Fruit fly (Drosophila melanogaster): ENCODE results near the gene CG32037.

The CG32037 gene

dm6 chr3L:9468261-9468890, 23.6 kb downstream of the CG32037 start (continued):
- TF ChIP-seq zen2 (GFP tag; IDR thresholded peaks at IDR 0.05; ENCODE audit: partially characterized antibody) (no peak), HLH54F (GFP tag; optimal IDR thresholded peaks at IDR 0.05) (no peak), Fer1 (GFP tag; optimal IDR thresholded peaks at IDR 0.05) (peak; percentile 44), cato (GFP tag; optimal IDR thresholded peaks at IDR 0.05; ENCODE audit: borderline replicate concordance) (no peak), tio (GFP tag; optimal IDR thresholded peaks at IDR 0.05) (peak; percentile 40), Blimp-1 (GFP tag; optimal IDR thresholded peaks at IDR 0.05) (peak; percentile 26), sisA (GFP tag; IDR thresholded peaks at IDR 0.05) (no peak), CG7357 (GFP tag; IDR thresholded peaks at IDR 0.05) (no peak), Doc2 (GFP tag; IDR thresholded peaks at IDR 0.05) (no peak), CG4730 (GFP tag; IDR thresholded peaks at IDR 0.05) (no peak), Lim3 (GFP tag; IDR thresholded peaks at IDR 0.05) (no peak), CG30431 (GFP tag; optimal IDR thresholded peaks at IDR 0.05) (no peak), otp (GFP tag; IDR thresholded peaks at IDR 0.05) (no peak), Elba2 (GFP tag; optimal IDR thresholded peaks at IDR 0.05) (no peak), sd (tag; optimal IDR thresholded peaks at IDR 0.05) (no peak), CG15011 (GFP tag; optimal IDR thresholded peaks at IDR 0.05) (peak; percentile 14), mld (GFP tag; IDR thresholded peaks at IDR 0.05; ENCODE audit: partially characterized antibody) (no peak), psq (GFP tag; optimal IDR thresholded peaks at IDR 0.05) (no peak), CG10147 (GFP tag; optimal IDR thresholded peaks at IDR 0.05) (no peak), CG4707 (GFP tag; optimal IDR thresholded peaks at IDR 0.05) (no peak), CG13296 (GFP tag; optimal IDR thresholded peaks at IDR 0.05) (no peak), CG11398 (GFP tag; optimal IDR thresholded peaks at IDR 0.05) (no peak), Trl (optimal IDR thresholded peaks at IDR 0.05) (no peak), Trl (GFP tag; optimal IDR thresholded peaks at IDR 0.05) (no peak), ara (GFP tag; IDR thresholded peaks at IDR 0.05) (no peak), az2 (GFP tag; optimal IDR thresholded peaks at IDR 0.05) (no peak), CG18011 (GFP tag; optimal IDR thresholded peaks at IDR 0.05) (no peak), Abd-B (GFP tag; optimal IDR thresholded peaks at IDR 0.05) (no peak), pan (optimal IDR thresholded peaks at IDR 0.05) (no peak), pan (GFP tag; optimal IDR thresholded peaks at IDR 0.05 in 1 of 2, IDR thresholded peaks at IDR 0.05 in 1 of 2) (no peak), Eip74EF (GFP tag; optimal IDR thresholded peaks at IDR 0.05) (peak in 1 of 2 experiments; percentile 17), CG10274 (GFP tag; optimal IDR thresholded peaks at IDR 0.05) (no peak), CG16813 (GFP tag; IDR thresholded peaks at IDR 0.05; ENCODE audit: partially characterized antibody) (no peak), Jarid2 (GFP tag; optimal IDR thresholded peaks at IDR 0.05) (peak; percentile 11), nmo (GFP tag; optimal IDR thresholded peaks at IDR 0.05) (peak; percentile 38), CG17359 (tag; optimal IDR thresholded peaks at IDR 0.05) (peak; percentile 16), CG2199 (GFP tag; IDR thresholded peaks at IDR 0.05) (no peak), phol (tag; optimal IDR thresholded peaks at IDR 0.05) (peak; percentile 59), CG3281 (GFP tag; optimal IDR thresholded peaks at IDR 0.05) (peak; percentile 51), CG4360 (GFP tag; IDR thresholded peaks at IDR 0.05) (no peak), onecut (GFP tag; IDR thresholded peaks at IDR 0.05) (no peak), CG11723 (GFP tag; optimal IDR thresholded peaks at IDR 0.05) (peak; percentile 31), sens (GFP tag) (peak; percentile 82), CG4424 (GFP tag; optimal IDR thresholded peaks at IDR 0.05) (peak; percentile 3), ab (GFP tag; optimal IDR thresholded peaks at IDR 0.05) (no peak), Xrp1 (GFP tag; IDR thresholded peaks at IDR 0.05) (no peak), CG8924 (tag; optimal IDR thresholded peaks at IDR 0.05) (peak; percentile 27), CG1792 (GFP tag; optimal IDR thresholded peaks at IDR 0.05) (no peak), tin (GFP tag; optimal IDR thresholded peaks at IDR 0.05) (no peak), pfk (GFP tag; optimal IDR thresholded peaks at IDR 0.05) (no peak)

Data from whole organism, embryonic.